Fruit fly (Drosophila melanogaster) whole organism, embryonic: ENCODE data around the gene lok.
A peak's percentile ranks its signal among the peaks of the same experiment; 100 is the strongest.

Source experiments
- Atf6 ChIP-seq: fragments of 200-800 bp; sonication (Bioruptor generic); IDR thresholded peaks from 2 replicates; pipeline ENCODE4 v1.3.6; 2022; ENCODE audit warnings: missing biosample characterization, missing genetic modification characterization
- Bdp1 ChIP-seq: fragments of 200-800 bp; sonication (Bioruptor generic); optimal IDR thresholded peaks from 3 replicates; lab custom pipeline; 2016; ENCODE audit warnings: missing biosample characterization, missing genetic modification characterization
- Bgb ChIP-seq: fragments of 200-800 bp; sonication (Bioruptor generic); IDR thresholded peaks from 2 replicates; pipeline ENCODE4 v1.3.6; 2022; ENCODE audit warnings: missing biosample characterization, missing genetic modification characterization; ENCODE audit not compliant: partially characterized antibody
- Bteb2 ChIP-seq: fragments of 200-800 bp; sonication (Bioruptor generic); optimal IDR thresholded peaks from 2 replicates; lab custom pipeline; 2016; ENCODE audit warnings: missing biosample characterization, missing genetic modification characterization
- CG1603 ChIP-seq: fragments of 200-800 bp; sonication (Bioruptor generic); optimal IDR thresholded peaks from 2 replicates; lab custom pipeline; 2019; ENCODE audit warnings: missing biosample characterization, mild to moderate bottlenecking, missing genetic modification characterization, moderate library complexity
- CG16863 ChIP-seq: fragments of 200-800 bp; sonication (Bioruptor generic); optimal IDR thresholded peaks from 3 replicates; lab custom pipeline; 2016; ENCODE audit warnings: missing biosample characterization, missing genetic modification characterization
- CG17328 ChIP-seq: fragments of 200-800 bp; sonication (Bioruptor generic); IDR thresholded peaks from 2 replicates; pipeline ENCODE4 v1.3.6; 2022; ENCODE audit warnings: missing biosample characterization, missing genetic modification characterization
- CG30403 ChIP-seq: fragments of 200-800 bp; sonication (Bioruptor generic); optimal IDR thresholded peaks from 3 replicates; lab custom pipeline; 2016; ENCODE audit warnings: missing biosample characterization, missing genetic modification characterization
- CG3281 ChIP-seq: fragments of 200-800 bp; sonication (Bioruptor generic); optimal IDR thresholded peaks from 3 replicates; lab custom pipeline; 2017; ENCODE audit warnings: missing biosample characterization, mild to moderate bottlenecking, missing genetic modification characterization
- CG4820 ChIP-seq: fragments of 200-800 bp; sonication (Bioruptor generic); optimal IDR thresholded peaks from 3 replicates; lab custom pipeline; 2016; ENCODE audit warnings: missing biosample characterization, missing genetic modification characterization
- CG6254 ChIP-seq: fragments of 200-800 bp; sonication (Bioruptor generic); optimal IDR thresholded peaks from 3 replicates; lab custom pipeline; 2017; ENCODE audit warnings: mild to moderate bottlenecking, missing biosample characterization, missing genetic modification reagents, missing genetic modification characterization
- CG8359 ChIP-seq: fragments of 200-800 bp; sonication (Bioruptor generic); optimal IDR thresholded peaks from 2 replicates; lab custom pipeline; 2017; ENCODE audit warnings: missing biosample characterization, mild to moderate bottlenecking, missing genetic modification characterization, borderline replicate concordance
- CG8388 ChIP-seq: fragments of 200-800 bp; sonication (Bioruptor generic); optimal IDR thresholded peaks from 2 replicates; lab custom pipeline; 2019; ENCODE audit warnings: missing biosample characterization, mild to moderate bottlenecking, missing genetic modification characterization, moderate library complexity
- CG9797 ChIP-seq: fragments of 200-800 bp; sonication (Bioruptor generic); optimal IDR thresholded peaks from 3 replicates; lab custom pipeline; 2018; ENCODE audit warnings: missing biosample characterization, mild to moderate bottlenecking, missing genetic modification characterization
- Camta ChIP-seq: fragments of 200-800 bp; sonication (Bioruptor generic); optimal IDR thresholded peaks from 2 replicates; lab custom pipeline; 2016; ENCODE audit warnings: missing biosample characterization, missing genetic modification characterization
- D ChIP-seq, 2 experiments: fragments of 200-800 bp in 1 of 2; fragments of >200 bp in 1 of 2; sonication (Bioruptor generic) in 1 of 2; optimal IDR thresholded peaks; 2 replicates in 1 of 2; 3 replicates in 1 of 2; lab custom pipeline; 2017; ENCODE audit warnings: mild to moderate bottlenecking in 1 of 2, missing biosample characterization in 1 of 2, missing genetic modification characterization in 1 of 2, missing genetic modification reagents in 1 of 2
- Doc2 ChIP-seq: fragments of 200-800 bp; sonication (Bioruptor generic); IDR thresholded peaks from 2 replicates; pipeline ENCODE4 v1.3.6; 2022; ENCODE audit warnings: missing biosample characterization, missing genetic modification characterization
- Dp ChIP-seq: fragments of 200-800 bp; sonication (Bioruptor generic); optimal IDR thresholded peaks from 2 replicates; lab custom pipeline; 2018; ENCODE audit warnings: missing biosample characterization, mild to moderate bottlenecking, missing genetic modification characterization, moderate library complexity
- Drgx ChIP-seq: fragments of 200-800 bp; sonication (Bioruptor generic); IDR thresholded peaks from 2 replicates; pipeline ENCODE4 v1.3.6; 2022; ENCODE audit warnings: missing biosample characterization, missing genetic modification characterization
- GATAe ChIP-seq: fragments of 200-800 bp; sonication (Bioruptor generic); conservative IDR thresholded peaks from 2 replicates; pipeline ENCODE4 v1.3.6; 2022; ENCODE audit warnings: missing biosample characterization, missing genetic modification characterization
- Gug ChIP-seq: fragments of 200-800 bp; sonication (Bioruptor generic); IDR thresholded peaks from 4 replicates; pipeline ENCODE4 v1.3.6; 2022; ENCODE audit warnings: missing biosample characterization, missing genetic modification characterization
- Hr39 ChIP-seq: fragments of >200 bp; optimal IDR thresholded peaks from 2 replicates; lab custom pipeline; 2017
- Med ChIP-seq: fragments of 200-800 bp; sonication (Bioruptor generic); peaks from one replicate; lab custom pipeline; 2016; ENCODE audit warnings: missing biosample characterization, missing genetic modification characterization, mild to moderate bottlenecking, inconsistent platforms, moderate library complexity
- Optix ChIP-seq: fragments of 200-800 bp; sonication (Bioruptor generic); IDR thresholded peaks from 3 replicates; pipeline ENCODE4 v1.3.6; 2022; ENCODE audit warnings: missing biosample characterization, missing genetic modification characterization
- Sry-β ChIP-seq: fragments of 200-800 bp; sonication (Bioruptor generic); optimal IDR thresholded peaks from 2 replicates; lab custom pipeline; 2018; ENCODE audit warnings: missing biosample characterization, mild to moderate bottlenecking, missing genetic modification characterization, moderate library complexity
- Stat92E ChIP-seq, 3 experiments: fragments of >200 bp in 2 of 3; fragments of 200-800 bp in 1 of 3; sonication (Bioruptor generic) in 1 of 3; optimal IDR thresholded peaks; 2 replicates each; lab custom pipeline; 2017 to 2019; ENCODE audit warnings: missing biosample characterization in 3 of 3, missing genetic modification characterization in 3 of 3, mild to moderate bottlenecking in 1 of 3, moderate library complexity in 1 of 3
- Tbp ChIP-seq: fragments of >200 bp; optimal IDR thresholded peaks from 2 replicates; lab custom pipeline; 2018; ENCODE audit warnings: missing biosample characterization, missing genetic modification characterization
- Xrp1 ChIP-seq: fragments of 200-800 bp; sonication (Bioruptor generic); IDR thresholded peaks from 2 replicates; pipeline ENCODE4 v1.3.6; 2022; ENCODE audit warnings: missing biosample characterization, missing genetic modification characterization
- abd-A ChIP-seq: fragments of 200-800 bp; sonication (Bioruptor generic); optimal IDR thresholded peaks from 3 replicates; lab custom pipeline; 2019; ENCODE audit warnings: missing biosample characterization, mild to moderate bottlenecking, missing genetic modification characterization, moderate library complexity
- ac ChIP-seq: fragments of 200-800 bp; sonication (Bioruptor generic); optimal IDR thresholded peaks from 3 replicates; lab custom pipeline; 2017; ENCODE audit warnings: missing biosample characterization, mild to moderate bottlenecking, missing genetic modification characterization
- chinmo ChIP-seq: fragments of 200-800 bp; sonication (Bioruptor generic); IDR thresholded peaks from 4 replicates; pipeline ENCODE4 v1.3.6; 2022; ENCODE audit warnings: missing biosample characterization, missing genetic modification characterization; ENCODE audit not compliant: partially characterized antibody
- chm ChIP-seq: fragments of 200-800 bp; sonication (Bioruptor generic); IDR thresholded peaks from 2 replicates; pipeline ENCODE4 v1.3.6; 2022; ENCODE audit warnings: missing biosample characterization, missing genetic modification characterization
- croc ChIP-seq: fragments of 200-800 bp; sonication (Bioruptor generic); conservative IDR thresholded peaks from 3 replicates; pipeline ENCODE4 v1.3.6; 2022; ENCODE audit warnings: missing biosample characterization, missing genetic modification characterization
- crol ChIP-seq: fragments of 200-800 bp; sonication (Bioruptor generic); IDR thresholded peaks from 2 replicates; pipeline ENCODE4 v1.3.6; 2022; ENCODE audit warnings: missing biosample characterization, missing genetic modification characterization
- eve ChIP-seq, 2 experiments: fragments of >200 bp; optimal IDR thresholded peaks; 2 replicates each; lab custom pipeline; 2017; ENCODE audit warnings: missing biosample characterization in 2 of 2, missing genetic modification characterization in 2 of 2
- ewg ChIP-seq: fragments of 200-800 bp; sonication (Bioruptor generic); optimal IDR thresholded peaks from 3 replicates; lab custom pipeline; 2017; ENCODE audit warnings: mild to moderate bottlenecking, missing biosample characterization, missing genetic modification reagents, missing genetic modification characterization
- fu2 ChIP-seq: fragments of 200-800 bp; sonication (Bioruptor generic); optimal IDR thresholded peaks from 2 replicates; lab custom pipeline; 2016; ENCODE audit warnings: missing biosample characterization, missing genetic modification characterization
- grau ChIP-seq: fragments of 200-800 bp; optimal IDR thresholded peaks from 3 replicates; lab custom pipeline; 2019; ENCODE audit warnings: missing biosample characterization, mild to moderate bottlenecking, missing genetic modification characterization, moderate library complexity
- jigr1 ChIP-seq: fragments of 200-800 bp; sonication (Bioruptor generic); IDR thresholded peaks from 3 replicates; pipeline ENCODE4 v1.3.6; 2022; ENCODE audit warnings: missing biosample characterization, missing genetic modification characterization
- luna ChIP-seq: fragments of 200-800 bp; sonication (Bioruptor generic); optimal IDR thresholded peaks from 2 replicates; lab custom pipeline; 2016; ENCODE audit warnings: missing biosample characterization, missing genetic modification characterization
- ro ChIP-seq: fragments of 200-800 bp; sonication (Bioruptor generic); IDR thresholded peaks from 2 replicates; pipeline ENCODE4 v1.3.6; 2022; ENCODE audit warnings: missing biosample characterization, missing genetic modification characterization
- sd ChIP-seq: fragments of 200-800 bp; sonication (Bioruptor generic); optimal IDR thresholded peaks from 3 replicates; lab custom pipeline; 2018; ENCODE audit warnings: missing biosample characterization, mild to moderate bottlenecking, missing genetic modification characterization, moderate library complexity
- sob ChIP-seq: fragments of 200-800 bp; sonication (Bioruptor generic); IDR thresholded peaks from 2 replicates; pipeline ENCODE4 v1.3.6; 2022; ENCODE audit warnings: missing biosample characterization, missing genetic modification characterization
- ssp ChIP-seq: fragments of 200-800 bp; sonication (Bioruptor generic); IDR thresholded peaks from 2 replicates; pipeline ENCODE4 v1.3.6; 2022; ENCODE audit warnings: missing biosample characterization, missing genetic modification characterization
- toy ChIP-seq: fragments of 200-800 bp; sonication (Bioruptor generic); IDR thresholded peaks from 2 replicates; pipeline ENCODE4 v1.3.6; 2022; ENCODE audit warnings: missing biosample characterization, missing genetic modification characterization
- usp ChIP-seq: fragments of >200 bp; optimal IDR thresholded peaks from 2 replicates; lab custom pipeline; 2017; ENCODE audit warnings: missing biosample characterization, missing genetic modification characterization
- wek ChIP-seq: fragments of 200-800 bp; sonication (Bioruptor generic); optimal IDR thresholded peaks from 3 replicates; lab custom pipeline; 2018; ENCODE audit warnings: missing biosample characterization, mild to moderate bottlenecking, missing genetic modification characterization, moderate library complexity
- zf30C ChIP-seq: fragments of 200-800 bp; sonication (Bioruptor generic); optimal IDR thresholded peaks from 3 replicates; lab custom pipeline; 2018; ENCODE audit warnings: missing biosample characterization, mild to moderate bottlenecking, missing genetic modification characterization

lok gene

DNA sequence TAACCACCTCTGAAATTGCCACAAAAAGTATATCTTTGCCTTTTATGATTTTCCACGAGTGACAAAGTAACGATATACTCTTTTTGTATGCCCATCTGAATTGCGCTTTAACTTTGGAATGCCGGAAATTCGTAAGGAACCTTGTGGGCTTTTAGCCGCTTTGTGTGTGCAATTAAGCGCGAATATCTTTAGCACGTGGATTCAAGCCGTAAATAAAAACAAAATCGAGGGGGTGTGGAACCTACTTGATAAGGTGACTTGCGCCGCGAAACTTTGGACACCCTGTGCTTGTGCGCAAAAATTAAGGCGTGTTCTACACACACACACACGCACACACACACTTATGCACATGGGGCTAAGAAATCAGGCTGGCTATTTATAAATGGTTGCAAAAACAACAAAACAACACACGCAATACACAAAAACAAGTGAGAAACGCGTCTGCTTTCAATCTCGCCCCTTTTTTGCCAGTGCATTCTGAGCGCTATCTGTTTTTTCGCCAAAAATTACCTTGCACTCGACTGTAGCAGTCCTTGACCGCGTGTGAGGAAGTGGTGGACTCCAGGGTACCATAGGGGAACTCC, 22.9 kb downstream of the lok start (continued):
- TF ChIP-seq Bgb (GFP tag; lab: Robert Waterston, UW) (no peak), ssp (GFP tag; lab: Robert Waterston, UW) (no peak), CG6254 (GFP tag; lab: Kevin White, UChicago) (peak; percentile 59), Tbp (GFP tag; lab: Kevin White, UChicago) (no peak), Bteb2 (GFP tag; lab: Kevin White, UChicago) (no peak), Stat92E (GFP tag; optimal IDR thresholded peaks at IDR 0.05; lab: Kevin White, UChicago) (no peak), Bdp1 (GFP tag; lab: Kevin White, UChicago) (no peak), wek (GFP tag; lab: Kevin White, UChicago) (no peak), CG3281 (GFP tag; lab: Kevin White, UChicago) (no peak), chm (no peak), ewg (GFP tag; lab: Kevin White, UChicago) (no peak), CG4820 (GFP tag; lab: Kevin White, UChicago) (no peak), sd (peak; percentile 18), CG8359 (no peak), grau (no peak), Med (GFP tag; lab: Kevin White, UChicago) (peak; percentile 50), Drgx (GFP tag; lab: Robert Waterston, UW) (0 out of 2 replicates have a peak, but pooled peaks have one; percentile 26), Optix (GFP tag; lab: Robert Waterston, UW) (0 out of 3 replicates have a peak, but pooled peaks have one; percentile 14), chinmo (GFP tag; lab: Robert Waterston, UW) (0 out of 4 replicates have a peak, but pooled peaks have one; percentile 55), usp (no peak), Atf6 (GFP tag; lab: Robert Waterston, UW) (no peak)

DNA sequence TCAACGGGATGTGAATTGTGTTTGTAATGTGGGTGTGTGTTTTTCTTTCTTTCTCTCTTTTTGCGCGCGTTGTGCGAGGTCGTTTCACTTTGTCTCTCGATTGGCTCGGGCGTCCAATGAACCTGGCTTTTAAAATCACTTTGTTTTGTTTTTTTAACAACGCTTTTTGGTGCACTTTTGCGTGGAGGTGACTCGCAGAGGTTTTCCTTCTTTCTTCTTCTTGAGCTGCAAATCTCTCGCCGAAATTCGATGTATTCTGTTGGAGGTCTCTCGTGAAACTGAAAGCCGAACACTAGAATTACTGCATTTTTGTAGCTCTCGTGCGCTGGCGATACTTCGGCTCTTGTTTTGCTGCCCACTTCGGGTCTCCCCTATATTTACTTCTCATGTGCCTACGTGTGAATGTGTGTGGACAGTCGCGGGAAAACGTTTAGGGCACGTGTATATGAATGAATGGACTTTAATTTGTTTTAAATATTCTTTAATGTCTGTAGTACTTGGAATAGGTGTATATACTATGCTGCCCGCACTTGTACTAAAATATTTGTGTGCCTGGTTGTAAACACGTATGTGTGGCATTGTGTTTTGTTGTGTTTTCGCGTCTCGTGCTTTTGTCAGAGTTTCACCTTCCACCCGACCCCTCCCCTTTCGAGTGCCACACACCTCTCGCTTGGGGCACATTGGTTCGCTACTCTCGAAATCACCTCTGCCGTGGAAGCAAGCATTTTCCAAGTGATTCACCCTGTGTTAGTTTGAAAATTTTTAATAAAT, 23.7 kb downstream of the lok start, which contains the start of gene fok:
Gene fok, minus strand, starts transcription at position 286 of the 771 bp plus-strand sequence.
- TF ChIP-seq sob (GFP tag; lab: Robert Waterston, UW) (peak; percentile 98), jigr1 (GFP tag; lab: Robert Waterston, UW) (peak; percentile 73; the same call in 2 of the 3 replicates), CG16863 (peak; percentile 95), Hr39 (lab: Kevin White, UChicago) (no peak), zf30C (peak; percentile 35), eve (GFP tag; optimal IDR thresholded peaks at IDR 0.05; lab: Kevin White, UChicago) (peak in 1 of 2 experiments; percentile 99), CG1603 (tag; lab: Kevin White, UChicago) (peak; percentile 83), Xrp1 (peak; percentile 96), CG17328 (GFP tag; lab: Robert Waterston, UW) (peak; percentile 90), croc (peak; percentile 92), ac (GFP tag; lab: Kevin White, UChicago) (peak; percentile 89), luna (GFP tag; lab: Kevin White, UChicago) (peak; percentile 53), Dp (GFP tag; lab: Kevin White, UChicago) (peak; percentile 26), CG9797 (GFP tag; lab: Kevin White, UChicago) (peak; percentile 63), ro (GFP tag; lab: Robert Waterston, UW) (peak; percentile 86), Sry-β (GFP tag; lab: Kevin White, UChicago) (peak; percentile 52), CG8388 (GFP tag; lab: Kevin White, UChicago) (peak; percentile 95), Doc2 (GFP tag; lab: Robert Waterston, UW) (peak; percentile 52), crol (GFP tag; lab: Robert Waterston, UW) (peak; percentile 96), toy (peak; percentile 81), CG30403 (GFP tag; lab: Kevin White, UChicago) (peak; percentile 97), GATAe (peak; percentile 83; the same call in 1 of the 2 replicates), Bgb (GFP tag; lab: Robert Waterston, UW) (peak; percentile 66), Camta (GFP tag; lab: Kevin White, UChicago) (peak; percentile 93), abd-A (peak; percentile 97), D (optimal IDR thresholded peaks at IDR 0.05; lab: Kevin White, UChicago) (no peak), D (GFP tag; optimal IDR thresholded peaks at IDR 0.05; lab: Kevin White, UChicago) (peak; percentile 97), fu2 (peak; percentile 92), Gug (GFP tag; lab: Robert Waterston, UW) (peak; percentile 92)
